Worm (Caenorhabditis elegans) whole organism, young adult: ENCODE measurements around the gene F58E6.4.
A peak's percentile ranks its signal among the peaks of the same experiment; 100 is the strongest.

Experiments used
- B0261.1 ChIP-seq: sonication (generic microtip); optimal IDR thresholded peaks from 2 replicates; lab custom pipeline; 2016; ENCODE audit warnings: mild to moderate bottlenecking, missing genetic modification characterization, moderate library complexity, missing compliant biosample characterization
- C06A6.2 ChIP-seq: fragments of 200-800 bp; sonication (Bioruptor generic); conservative IDR thresholded peaks from 2 replicates; pipeline ENCODE4 v1.3.6; 2022; ENCODE audit warnings: missing genetic modification characterization, missing compliant biosample characterization
- F49E8.2 ChIP-seq: sonication (generic microtip); optimal IDR thresholded peaks from 3 replicates; lab custom pipeline; 2017; ENCODE audit warnings: missing genetic modification characterization, mild to moderate bottlenecking, missing compliant biosample characterization, antibody characterized with exemption, moderate library complexity; ENCODE audit not compliant: insufficient read depth
- F57A8.1 ChIP-seq: fragments of 200-800 bp; sonication (Bioruptor generic); optimal IDR thresholded peaks from 2 replicates; lab custom pipeline; 2018; ENCODE audit warnings: mild to moderate bottlenecking, missing genetic modification characterization, moderate library complexity, missing compliant biosample characterization
- Y56A3A.18 ChIP-seq: fragments of 200-800 bp; sonication (Bioruptor generic); IDR thresholded peaks from 2 replicates; pipeline ENCODE4 v1.3.6; 2022; ENCODE audit warnings: missing genetic modification reagents, missing genetic modification characterization, missing compliant biosample characterization
- Y67H2A.10 ChIP-seq: fragments of 200-800 bp; sonication (Bioruptor generic); conservative IDR thresholded peaks from 2 replicates; pipeline ENCODE4 v1.3.6; 2022; ENCODE audit warnings: missing genetic modification reagents, missing genetic modification characterization, missing compliant biosample characterization
- ama-1 ChIP-seq, 3 experiments: fragments of 150-350 bp in 1 of 3; sonication (generic microtip) in 2 of 3; optimal IDR thresholded peaks; 2 replicates each; lab custom pipeline; 2014 to 2018; ENCODE audit warnings: missing biosample characterization in 2 of 3, missing genetic modification characterization in 2 of 3, missing genetic modification reagents in 2 of 3
- aptf-3 ChIP-seq: fragments of 200-800 bp; sonication (Bioruptor generic); IDR thresholded peaks from 2 replicates; pipeline ENCODE4 v1.3.6; 2022; ENCODE audit warnings: missing genetic modification characterization, missing compliant biosample characterization
- attf-3 ChIP-seq: fragments of 200-800 bp; sonication (Bioruptor generic); conservative IDR thresholded peaks from 2 replicates; pipeline ENCODE4 v1.3.6; 2022; ENCODE audit warnings: missing genetic modification reagents, missing genetic modification characterization, missing compliant biosample characterization
- attf-5 ChIP-seq: fragments of 200-800 bp; sonication (Bioruptor generic); optimal IDR thresholded peaks from 2 replicates; lab custom pipeline; 2018; ENCODE audit warnings: mild to moderate bottlenecking, missing genetic modification characterization, missing compliant biosample characterization
- attf-6 ChIP-seq: fragments of 200-800 bp; sonication (Bioruptor generic); IDR thresholded peaks from 2 replicates; pipeline ENCODE4 v1.3.6; 2022; ENCODE audit warnings: missing genetic modification reagents, missing genetic modification characterization, missing compliant biosample characterization
- ceh-91 ChIP-seq: fragments of 200-800 bp; sonication (Bioruptor generic); IDR thresholded peaks from 2 replicates; pipeline ENCODE4 v1.3.6; 2022; ENCODE audit warnings: missing genetic modification reagents, missing genetic modification characterization, missing compliant biosample characterization
- dpff-1 ChIP-seq: sonication (generic microtip); optimal IDR thresholded peaks from 2 replicates; lab custom pipeline; 2017; ENCODE audit warnings: mild to moderate bottlenecking, missing genetic modification characterization, missing compliant biosample characterization
- dpl-1 ChIP-seq: fragments of 150-350 bp; optimal IDR thresholded peaks from 2 replicates; lab custom pipeline; 2014; ENCODE audit warnings: missing biosample characterization, missing genetic modification reagents, missing genetic modification characterization
- egl-44 ChIP-seq: fragments of 200-800 bp; sonication (Bioruptor generic); IDR thresholded peaks from 2 replicates; pipeline ENCODE4 v1.3.6; 2022; ENCODE audit warnings: missing genetic modification reagents, missing genetic modification characterization, missing compliant biosample characterization
- ekl-4 ChIP-seq: fragments of 200-800 bp; sonication (Bioruptor generic); IDR thresholded peaks from 2 replicates; pipeline ENCODE4 v1.3.6; 2022; ENCODE audit warnings: missing genetic modification reagents, missing genetic modification characterization, missing compliant biosample characterization
- ets-4 ChIP-seq: fragments of 200-800 bp; sonication (Bioruptor generic); optimal IDR thresholded peaks from 2 replicates; lab custom pipeline; 2018; ENCODE audit warnings: mild to moderate bottlenecking, missing genetic modification characterization, missing compliant biosample characterization
- fkh-3 ChIP-seq: sonication (generic microtip); optimal IDR thresholded peaks from 2 replicates; lab custom pipeline; 2016; ENCODE audit warnings: mild to moderate bottlenecking, missing genetic modification characterization, missing compliant biosample characterization
- hlh-12 ChIP-seq: sonication (generic microtip); optimal IDR thresholded peaks from 2 replicates; lab custom pipeline; 2016; ENCODE audit warnings: missing genetic modification characterization, missing compliant biosample characterization
- hlh-26 ChIP-seq: fragments of 200-800 bp; sonication (Bioruptor generic); conservative IDR thresholded peaks from 2 replicates; pipeline ENCODE4 v1.3.6; 2022; ENCODE audit warnings: missing genetic modification reagents, missing genetic modification characterization, missing compliant biosample characterization
- hmg-20 ChIP-seq: fragments of 200-800 bp; sonication (Bioruptor generic); IDR thresholded peaks from 2 replicates; pipeline ENCODE4 v1.3.6; 2022; ENCODE audit warnings: missing genetic modification reagents, missing genetic modification characterization, missing compliant biosample characterization
- hsf-1 ChIP-seq: fragments of 200-800 bp; sonication (Bioruptor generic); IDR thresholded peaks from 2 replicates; pipeline ENCODE4 v1.3.6; 2022; ENCODE audit warnings: missing genetic modification reagents, missing genetic modification characterization, missing compliant biosample characterization
- let-607 ChIP-seq, 2 experiments: fragments of 200-800 bp in 1 of 2; sonication (Bioruptor generic) in 1 of 2; sonication (generic microtip) in 1 of 2; optimal IDR thresholded peaks; 2 replicates each; lab custom pipeline; 2016 to 2018; ENCODE audit warnings: mild to moderate bottlenecking in 2 of 2, missing compliant biosample characterization in 2 of 2, missing genetic modification characterization in 2 of 2, moderate library complexity in 2 of 2, missing genotype in 1 of 2
- lin-35 ChIP-seq, 3 experiments: fragments of 150-350 bp in 2 of 3; sonication (generic microtip) in 1 of 3; optimal IDR thresholded peaks; 2 replicates each; lab custom pipeline; 2014 to 2018; ENCODE audit warnings: missing biosample characterization in 3 of 3, missing genetic modification characterization in 3 of 3, missing genetic modification reagents in 3 of 3
- lin-40 ChIP-seq: sonication (generic microtip); optimal IDR thresholded peaks from 2 replicates; lab custom pipeline; 2016; ENCODE audit warnings: missing genetic modification characterization, mild to moderate bottlenecking, missing compliant biosample characterization, missing genotype, missing genetic modification reagents
- lir-1 ChIP-seq: fragments of 200-800 bp; sonication (Bioruptor generic); conservative IDR thresholded peaks from 2 replicates; pipeline ENCODE4 v1.3.6; 2022; ENCODE audit warnings: missing genetic modification reagents, missing genetic modification characterization, missing compliant biosample characterization
- lsl-1 ChIP-seq: fragments of 200-800 bp; sonication (Bioruptor generic); optimal IDR thresholded peaks from 2 replicates; lab custom pipeline; 2018; ENCODE audit warnings: mild to moderate bottlenecking, missing genetic modification characterization, moderate library complexity, missing compliant biosample characterization
- madf-6 ChIP-seq: fragments of 200-800 bp; sonication (Bioruptor generic); IDR thresholded peaks from 2 replicates; pipeline ENCODE4 v1.3.6; 2022; ENCODE audit warnings: missing genetic modification reagents, missing genetic modification characterization, missing compliant biosample characterization
- madf-8 ChIP-seq: fragments of 200-800 bp; sonication (Bioruptor generic); conservative IDR thresholded peaks from 2 replicates; pipeline ENCODE4 v1.3.6; 2022; ENCODE audit warnings: missing genetic modification reagents, missing genetic modification characterization, missing compliant biosample characterization
- nfya-1 ChIP-seq: sonication (generic microtip); optimal IDR thresholded peaks from 2 replicates; lab custom pipeline; 2017; ENCODE audit warnings: antibody characterized with exemption, missing compliant biosample characterization, missing genetic modification characterization, borderline replicate concordance; ENCODE audit not compliant: insufficient read depth
- nfyb-1 ChIP-seq: fragments of 200-800 bp; sonication (Bioruptor generic); IDR thresholded peaks from 2 replicates; pipeline ENCODE4 v1.3.6; 2022; ENCODE audit warnings: missing genetic modification reagents, missing genetic modification characterization, missing compliant biosample characterization
- rcor-1 ChIP-seq: fragments of 200-800 bp; sonication (Bioruptor generic); IDR thresholded peaks from 2 replicates; pipeline ENCODE4 v1.3.6; 2022; ENCODE audit warnings: missing genetic modification reagents, missing genetic modification characterization, missing compliant biosample characterization
- sdz-38 ChIP-seq: sonication (generic microtip); optimal IDR thresholded peaks from 2 replicates; lab custom pipeline; 2016; ENCODE audit warnings: missing genotype, missing genetic modification characterization, missing compliant biosample characterization
- snpc-4 ChIP-seq, 5 experiments: fragments of 150-350 bp in 1 of 5; sonication (generic microtip) in 4 of 5; optimal IDR thresholded peaks; 2 replicates each; lab custom pipeline; 2014 to 2018; ENCODE audit warnings: missing genetic modification characterization in 5 of 5, missing biosample characterization in 3 of 5, antibody characterized with exemption in 2 of 5, mild to moderate bottlenecking in 2 of 5, missing compliant biosample characterization in 2 of 5, missing genotype in 2 of 5, moderate library complexity in 2 of 5, missing genetic modification reagents in 1 of 5
- xnd-1 ChIP-seq: sonication (generic microtip); optimal IDR thresholded peaks from 2 replicates; lab custom pipeline; 2016; ENCODE audit warnings: missing genotype, missing genetic modification reagents, missing genetic modification characterization, missing compliant biosample characterization
- zim-3 ChIP-seq: sonication (generic microtip); optimal IDR thresholded peaks from 2 replicates; lab custom pipeline; 2017; ENCODE audit warnings: mild to moderate bottlenecking, missing genetic modification characterization, moderate library complexity, missing compliant biosample characterization
- ztf-22 ChIP-seq: fragments of 200-800 bp; sonication (Bioruptor generic); optimal IDR thresholded peaks from 2 replicates; lab custom pipeline; 2018; ENCODE audit warnings: mild to moderate bottlenecking, missing genetic modification characterization, moderate library complexity, missing compliant biosample characterization
- ztf-26 ChIP-seq: sonication (generic microtip); optimal IDR thresholded peaks from 2 replicates; lab custom pipeline; 2017; ENCODE audit warnings: missing genetic modification characterization, missing compliant biosample characterization
- ztf-6 ChIP-seq: fragments of 200-800 bp; sonication (Bioruptor generic); IDR thresholded peaks from 2 replicates; pipeline ENCODE4 v1.3.6; 2022; ENCODE audit warnings: missing genetic modification reagents, missing genetic modification characterization, missing compliant biosample characterization

Gene F58E6.4

DNA sequence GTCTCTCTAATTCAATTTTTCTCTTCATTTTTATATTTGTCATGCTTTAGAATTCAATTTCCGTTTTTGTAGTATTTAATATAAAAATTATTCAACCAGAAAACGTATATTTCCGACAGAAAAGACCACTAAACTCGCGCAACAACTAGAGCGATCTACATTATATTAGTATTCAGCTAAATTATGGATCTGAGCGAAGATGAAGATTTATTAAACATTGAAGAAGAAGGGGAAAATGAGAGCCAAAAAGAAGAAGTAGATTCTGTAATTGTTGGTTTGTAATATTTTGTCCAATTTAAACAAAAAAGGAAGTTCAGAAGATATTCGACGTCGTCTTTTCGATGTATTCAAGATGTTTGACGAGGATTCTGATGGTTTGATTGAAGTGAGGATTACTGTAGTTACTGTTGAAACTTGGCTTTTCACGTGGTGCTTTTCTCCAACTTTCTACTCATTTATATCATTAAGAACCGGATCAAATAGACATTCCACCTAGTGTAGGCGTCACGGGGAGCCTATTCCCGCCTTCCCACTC, 16.2 kb downstream of the F58E6.4 start, which contains the start of gene cal-7 (continued):
- TF ChIP-seq ztf-26 (tag; lab: Kevin White, UChicago) (peak; percentile 55), lin-40 (tag; lab: Kevin White, UChicago) (peak; percentile 18), dpff-1 (tag; lab: Kevin White, UChicago) (peak; percentile 3), lsl-1 (no peak), Y56A3A.18 (GFP tag; lab: Robert Waterston, UW) (no peak), fkh-3 (tag; lab: Kevin White, UChicago) (no peak)

DNA sequence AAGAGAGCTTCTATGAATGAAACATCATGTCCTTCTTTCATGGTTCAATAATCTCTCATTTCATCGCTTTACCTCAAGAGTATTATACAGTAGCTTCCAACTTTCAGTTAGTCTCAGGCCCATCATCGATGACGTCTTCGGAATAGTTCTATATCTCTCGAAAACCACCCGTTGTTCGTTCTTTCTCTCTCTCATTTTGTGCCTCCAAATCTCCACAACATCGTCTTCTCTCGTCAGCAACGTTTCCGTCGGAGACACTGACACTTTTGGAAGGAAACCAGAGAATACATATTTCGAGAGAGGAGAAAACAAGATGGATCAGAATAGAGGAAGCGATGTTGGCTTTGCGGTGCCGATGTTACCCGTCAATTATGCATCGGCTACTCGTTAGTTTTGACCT, 18.4 kb downstream of the F58E6.4 start:
- 0 out of 2 replicates have a peak, but pooled peaks have one; percentile 4 for TF ChIP-seq hmg-20 (GFP tag; lab: Robert Waterston, UW)
- peak; percentile 1 for TF ChIP-seq zim-3
- TF ChIP-seq nfyb-1 (GFP tag; lab: Robert Waterston, UW), result peak; percentile 31; the same call in 1 of the 2 replicates
- TF ChIP-seq ama-1 (optimal IDR thresholded peaks at IDR 0.05; lab: Kevin White, UChicago), result peak; percentile 52
- no peak for TF ChIP-seq ama-1 (GFP tag; optimal IDR thresholded peaks at IDR 0.05; lab: Kevin White, UChicago)
- no peak for TF ChIP-seq hlh-12

DNA sequence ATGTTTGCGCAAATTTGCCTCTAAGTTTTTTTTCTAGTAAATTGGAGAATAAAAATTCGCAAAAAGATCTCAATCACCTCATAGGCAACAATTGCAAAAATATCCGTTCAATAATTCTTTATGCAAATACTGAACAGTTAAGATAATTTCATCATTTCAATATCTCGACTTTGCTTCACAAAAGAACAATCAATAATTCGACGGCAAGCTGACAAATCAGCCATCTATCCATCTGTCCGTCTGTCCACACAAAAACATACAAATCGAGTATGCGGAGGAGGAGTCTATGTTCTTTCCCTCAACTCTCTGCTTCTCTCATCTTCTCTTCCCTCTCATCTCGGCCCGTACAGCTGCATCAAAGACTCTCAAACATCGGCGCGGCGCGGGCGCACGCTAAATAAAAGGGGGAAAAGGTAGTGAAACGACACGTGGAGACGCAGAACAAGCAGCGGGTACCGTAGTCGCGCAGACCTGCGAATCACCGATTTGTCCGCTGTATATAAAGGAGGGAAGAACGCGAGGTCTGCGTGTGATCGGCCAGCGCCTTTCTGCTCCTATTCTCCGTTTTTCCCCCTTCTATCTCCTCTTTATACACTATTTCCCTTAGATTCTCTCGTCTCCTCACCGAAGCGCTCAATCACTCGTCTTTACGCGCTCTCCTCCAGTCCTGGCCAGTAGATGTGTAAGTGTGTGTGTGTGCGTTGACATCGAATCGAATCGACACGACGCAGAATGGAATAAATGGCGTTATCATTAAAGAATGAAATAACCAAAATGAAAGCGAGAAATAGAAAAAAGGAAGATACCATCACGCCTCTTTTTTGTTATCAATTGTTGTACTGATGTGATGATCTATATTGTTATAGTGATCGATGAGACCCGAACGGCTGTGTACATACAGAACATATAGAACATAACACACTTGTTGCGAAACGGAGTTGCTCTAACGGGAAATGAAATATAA, 19.2 kb downstream of the F58E6.4 start:
- peak in 1 of 3 experiments; percentile 64 for TF ChIP-seq lin-35 (GFP tag; optimal IDR thresholded peaks at IDR 0.05; lab: Kevin White, UChicago)
- TF ChIP-seq xnd-1 (tag; lab: Kevin White, UChicago), result no peak
- no peak for TF ChIP-seq zim-3
- no peak for TF ChIP-seq aptf-3 (GFP tag; lab: Robert Waterston, UW)
- TF ChIP-seq nfya-1, result no peak
- TF ChIP-seq ztf-26 (tag; lab: Kevin White, UChicago), result peak; percentile 90
- no peak for TF ChIP-seq F49E8.2 (tag; lab: Kevin White, UChicago)
- no peak for TF ChIP-seq dpl-1 (GFP tag; lab: Kevin White, UChicago)
- no peak for TF ChIP-seq dpff-1 (tag; lab: Kevin White, UChicago)
- TF ChIP-seq Y67H2A.10 (GFP tag; lab: Robert Waterston, UW), result peak; percentile 55
- TF ChIP-seq lir-1, result peak; percentile 70
- TF ChIP-seq ztf-22 (GFP tag; lab: Kevin White, UChicago), result peak; percentile 72
- TF ChIP-seq attf-6, result no peak
- TF ChIP-seq F57A8.1 (GFP tag; lab: Kevin White, UChicago), result peak; percentile 21
- TF ChIP-seq hlh-26 (GFP tag; lab: Robert Waterston, UW), result no peak
- TF ChIP-seq madf-6 (GFP tag; lab: Robert Waterston, UW), result peak; percentile 19
- TF ChIP-seq let-607 (tag; optimal IDR thresholded peaks at IDR 0.05; lab: Kevin White, UChicago), result peak; percentile 93 to 95
- TF ChIP-seq hsf-1 (GFP tag; lab: Robert Waterston, UW), result no peak
- 0 out of 2 replicates have a peak, but pooled peaks have one; percentile 62 for TF ChIP-seq ztf-6
- 0 out of 2 replicates have a peak, but pooled peaks have one; percentile 26 for TF ChIP-seq ceh-91 (GFP tag; lab: Robert Waterston, UW)
- peak; percentile 62 for TF ChIP-seq attf-3 (GFP tag; lab: Robert Waterston, UW)
- TF ChIP-seq hmg-20 (GFP tag; lab: Robert Waterston, UW), result no peak
- TF ChIP-seq rcor-1 (GFP tag; lab: Robert Waterston, UW), result peak; percentile 63
- peak; percentile 55 for TF ChIP-seq snpc-4 (GFP tag; optimal IDR thresholded peaks at IDR 0.05; lab: Kevin White, UChicago)
- TF ChIP-seq snpc-4 (tag; optimal IDR thresholded peaks at IDR 0.05; lab: Kevin White, UChicago), result peak; percentile 42 to 79 (median 78)
- no peak for TF ChIP-seq hlh-12
- TF ChIP-seq egl-44 (GFP tag; lab: Robert Waterston, UW), result peak; percentile 71; the same call in 1 of the 2 replicates
- peak; percentile 98 for TF ChIP-seq attf-5
- TF ChIP-seq B0261.1, result peak; percentile 16
- TF ChIP-seq ekl-4, result peak; percentile 81
- TF ChIP-seq sdz-38 (tag; lab: Kevin White, UChicago), result no peak
- TF ChIP-seq ets-4 (GFP tag; lab: Kevin White, UChicago), result peak; percentile 60
- TF ChIP-seq C06A6.2 (GFP tag; lab: Robert Waterston, UW), result peak; percentile 70
- no peak for TF ChIP-seq madf-8
